Worm (Caenorhabditis elegans): ENCODE results near the gene clec-176.

- no peak for TF ChIP-seq egl-5 (tag; optimal IDR thresholded peaks at IDR 0.05)
- no peak for TF ChIP-seq lin-39 (tag; optimal IDR thresholded peaks at IDR 0.05)
- no peak for TF ChIP-seq unc-62 (GFP tag; optimal IDR thresholded peaks at IDR 0.05)
- no peak for TF ChIP-seq elt-1 (tag; optimal IDR thresholded peaks at IDR 0.05)
- no peak for TF ChIP-seq nfya-1 (tag; optimal IDR thresholded peaks at IDR 0.05; ENCODE audit: insufficient read depth)
- no peak for TF ChIP-seq ztf-11 (tag; optimal IDR thresholded peaks at IDR 0.05)
- no peak for TF ChIP-seq jun-1 (tag; optimal IDR thresholded peaks at IDR 0.05)
- TF ChIP-seq elt-2 (tag; optimal IDR thresholded peaks at IDR 0.05) = no peak
- no peak for TF ChIP-seq pqm-1 (tag; optimal IDR thresholded peaks at IDR 0.05)
- no peak for TF ChIP-seq mdl-1 (tag; optimal IDR thresholded peaks at IDR 0.05)
- no peak for TF ChIP-seq pha-4 (tag; optimal IDR thresholded peaks at IDR 0.05)
Measured at ce11 chrIV:4986246-4986645, 2.4 kb downstream of the clec-176 start, which contains the start of gene clec-177.
